Worm (Caenorhabditis elegans): ENCODE measurements around the gene tbh-1.

ce11 chrX:15504795-15505194, at the start of gene tbh-1:
- TF ChIP-seq skn-1 (tag; optimal IDR thresholded peaks at IDR 0.05) (no peak), pqm-1 (tag; optimal IDR thresholded peaks at IDR 0.05) (no peak), mdl-1 (tag; optimal IDR thresholded peaks at IDR 0.05) (no peak), rnt-1 (tag; optimal IDR thresholded peaks at IDR 0.05) (no peak), snpc-4 (tag; optimal IDR thresholded peaks at IDR 0.05) (no peak), nhr-90 (tag; optimal IDR thresholded peaks at IDR 0.05; ENCODE audit: poor library complexity) (no peak), hlh-4 (tag; optimal IDR thresholded peaks at IDR 0.05) (no peak), unc-130 (tag; optimal IDR thresholded peaks at IDR 0.05) (no peak)

Data from whole organism, L1 larva.